Worm (Caenorhabditis elegans) whole organism, L3 larva: ENCODE measurements around the gene W09G12.9.

Experiments
- R02D3.7 ChIP-seq: fragments of 150-350 bp; optimal IDR thresholded peaks from 2 replicates; lab custom pipeline; 2014; ENCODE audit warnings: missing biosample characterization, missing genetic modification characterization
- ZK546.5 ChIP-seq: sonication (generic microtip); optimal IDR thresholded peaks from 2 replicates; lab custom pipeline; 2017; ENCODE audit warnings: missing biosample characterization, missing genetic modification characterization
- aly-2 ChIP-seq: fragments of 150-350 bp; optimal IDR thresholded peaks from 2 replicates; lab custom pipeline; 2014; ENCODE audit warnings: missing biosample characterization, missing genetic modification characterization
- ama-1 ChIP-seq: fragments of 150-350 bp; optimal IDR thresholded peaks from 2 replicates; lab custom pipeline; 2018
- ceh-82 ChIP-seq: fragments of 150-350 bp; optimal IDR thresholded peaks from 2 replicates; lab custom pipeline; 2014; ENCODE audit warnings: missing biosample characterization, missing genetic modification characterization
- daf-12 ChIP-seq: fragments of 150-350 bp; optimal IDR thresholded peaks from 2 replicates; lab custom pipeline; 2014; ENCODE audit warnings: missing biosample characterization, missing genetic modification reagents, missing genetic modification characterization
- elt-1 ChIP-seq: fragments of 150-350 bp; optimal IDR thresholded peaks from 2 replicates; lab custom pipeline; 2014; ENCODE audit warnings: missing biosample characterization, missing genetic modification characterization
- elt-2 ChIP-seq: sonication (generic microtip); optimal IDR thresholded peaks from 2 replicates; lab custom pipeline; 2016; ENCODE audit warnings: missing genetic modification reagents, mild to moderate bottlenecking, missing genetic modification characterization, missing compliant biosample characterization
- elt-3 ChIP-seq, 3 experiments: fragments of 150-350 bp in 1 of 3; sonication (generic microtip) in 2 of 3; optimal IDR thresholded peaks; 2 replicates in 2 of 3; 4 replicates in 1 of 3; lab custom pipeline; 2014 to 2017; ENCODE audit warnings: missing biosample characterization in 3 of 3, missing genetic modification characterization in 3 of 3
- eor-1 ChIP-seq, 2 experiments: fragments of 150-350 bp; optimal IDR thresholded peaks; 2 replicates each; lab custom pipeline; 2014 to 2018; ENCODE audit warnings: missing biosample characterization in 2 of 2, missing genetic modification characterization in 2 of 2
- fkh-2 ChIP-seq: fragments of 150-350 bp; optimal IDR thresholded peaks from 2 replicates; lab custom pipeline; 2014; ENCODE audit warnings: missing biosample characterization, missing genetic modification reagents, missing genetic modification characterization
- fos-1 ChIP-seq: fragments of 150-350 bp; optimal IDR thresholded peaks from 2 replicates; lab custom pipeline; 2014; ENCODE audit warnings: missing biosample characterization, missing genetic modification characterization
- hmg-11 ChIP-seq: sonication (generic microtip); optimal IDR thresholded peaks from 2 replicates; lab custom pipeline; 2016; ENCODE audit warnings: missing genetic modification characterization, missing compliant biosample characterization
- jun-1 ChIP-seq: fragments of 150-350 bp; optimal IDR thresholded peaks from 2 replicates; lab custom pipeline; 2014; ENCODE audit warnings: missing biosample characterization, missing genetic modification reagents, missing genetic modification characterization
- lin-15B ChIP-seq: fragments of 150-350 bp; optimal IDR thresholded peaks from 2 replicates; lab custom pipeline; 2014; ENCODE audit warnings: missing biosample characterization, missing genetic modification characterization
- lsy-12 ChIP-seq: sonication (generic microtip); optimal IDR thresholded peaks from 2 replicates; lab custom pipeline; 2016; ENCODE audit warnings: mild to moderate bottlenecking, missing genetic modification characterization, missing compliant biosample characterization
- nfya-1 ChIP-seq: sonication (generic microtip); optimal IDR thresholded peaks from 2 replicates; lab custom pipeline; 2017; ENCODE audit warnings: missing genetic modification characterization, mild to moderate bottlenecking, missing compliant biosample characterization, antibody characterized with exemption, moderate library complexity; ENCODE audit not compliant: insufficient read depth
- nhr-11 ChIP-seq: fragments of 150-350 bp; optimal IDR thresholded peaks from 2 replicates; lab custom pipeline; 2014; ENCODE audit warnings: missing biosample characterization, missing genetic modification characterization
- nhr-12 ChIP-seq: fragments of 150-350 bp; optimal IDR thresholded peaks from 2 replicates; lab custom pipeline; 2014; ENCODE audit warnings: missing biosample characterization, missing genetic modification characterization
- nhr-23 ChIP-seq: fragments of 150-350 bp; optimal IDR thresholded peaks from 2 replicates; lab custom pipeline; 2014; ENCODE audit warnings: missing biosample characterization, missing genetic modification reagents, missing genetic modification characterization
- nhr-237 ChIP-seq: fragments of 150-350 bp; optimal IDR thresholded peaks from 2 replicates; lab custom pipeline; 2014; ENCODE audit warnings: missing biosample characterization, missing genetic modification characterization
- nhr-28 ChIP-seq: fragments of 150-350 bp; optimal IDR thresholded peaks from 2 replicates; lab custom pipeline; 2014; ENCODE audit warnings: missing biosample characterization, missing genetic modification characterization
- nhr-43 ChIP-seq: sonication (generic microtip); optimal IDR thresholded peaks from 2 replicates; lab custom pipeline; 2016; ENCODE audit warnings: mild to moderate bottlenecking, missing genetic modification characterization, missing compliant biosample characterization; ENCODE audit not compliant: poor library complexity, severe bottlenecking
- nhr-67 ChIP-seq: fragments of 150-350 bp; optimal IDR thresholded peaks from 2 replicates; lab custom pipeline; 2014; ENCODE audit warnings: missing biosample characterization, missing genetic modification characterization
- nhr-76 ChIP-seq: fragments of 150-350 bp; sonication (generic microtip); optimal IDR thresholded peaks from 5 replicates; lab custom pipeline; 2014; ENCODE audit warnings: missing biosample characterization, missing genetic modification characterization
- nhr-77 ChIP-seq: fragments of 150-350 bp; optimal IDR thresholded peaks from 2 replicates; lab custom pipeline; 2014; ENCODE audit warnings: missing biosample characterization, missing genetic modification characterization
- pha-4 ChIP-seq: fragments of 150-350 bp; optimal IDR thresholded peaks from 2 replicates; lab custom pipeline; 2014; ENCODE audit warnings: missing biosample characterization, missing genetic modification reagents, missing genetic modification characterization
- pqm-1 ChIP-seq: fragments of 150-350 bp; optimal IDR thresholded peaks from 2 replicates; lab custom pipeline; 2017; ENCODE audit warnings: missing biosample characterization, missing genetic modification characterization, inconsistent platforms
- sea-2 ChIP-seq: fragments of 150-350 bp; sonication (generic microtip); optimal IDR thresholded peaks from 4 replicates; lab custom pipeline; 2014; ENCODE audit warnings: missing biosample characterization, missing genetic modification reagents, missing genetic modification characterization
- skn-1 ChIP-seq: fragments of 150-350 bp; optimal IDR thresholded peaks from 2 replicates; lab custom pipeline; 2014; ENCODE audit warnings: missing biosample characterization, missing genetic modification characterization
- snpc-4 ChIP-seq: fragments of 150-350 bp; optimal IDR thresholded peaks from 2 replicates; lab custom pipeline; 2014; ENCODE audit warnings: missing biosample characterization, missing genetic modification characterization
- unc-39 ChIP-seq: sonication (generic microtip); optimal IDR thresholded peaks from 4 replicates; lab custom pipeline; 2017; ENCODE audit warnings: missing biosample characterization, missing genetic modification characterization
- zag-1 ChIP-seq: fragments of 150-350 bp; optimal IDR thresholded peaks from 2 replicates; lab custom pipeline; 2014; ENCODE audit warnings: missing biosample characterization, missing genetic modification characterization
- ztf-11 ChIP-seq: fragments of 150-350 bp; optimal IDR thresholded peaks from 2 replicates; lab custom pipeline; 2014; ENCODE audit warnings: missing biosample characterization, missing genetic modification characterization
- ztf-4 ChIP-seq: fragments of 150-350 bp; optimal IDR thresholded peaks from 2 replicates; lab custom pipeline; 2014; ENCODE audit warnings: missing biosample characterization, missing genetic modification characterization

Gene W09G12.9

DNA sequence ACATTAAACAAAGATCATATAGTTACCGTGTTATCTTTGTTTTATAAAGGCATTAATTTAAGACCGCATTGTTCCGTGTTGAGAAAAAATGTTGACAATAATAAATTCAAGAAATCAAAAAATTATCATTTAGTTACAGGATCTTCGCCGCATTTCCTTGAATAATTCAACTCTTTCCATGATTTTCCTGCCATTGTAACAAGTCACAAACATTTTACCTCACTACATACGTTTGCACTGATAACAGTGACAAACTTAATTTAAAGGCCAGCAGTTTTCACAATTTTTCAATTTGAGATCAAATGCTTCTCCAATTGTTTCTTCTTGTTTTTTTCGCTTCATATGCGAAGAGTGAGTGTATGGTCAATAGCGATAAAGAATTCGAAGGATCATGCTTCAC, 44.6 kb downstream of the W09G12.9 start, which contains the start of gene clec-169:
Gene clec-169, plus strand, starts transcription at position 301 of the 400 bp plus-strand sequence.
- TF ChIP-seq fos-1 (tag; lab: Kevin White, UChicago) (no peak), pqm-1 (peak; percentile 12)

DNA sequence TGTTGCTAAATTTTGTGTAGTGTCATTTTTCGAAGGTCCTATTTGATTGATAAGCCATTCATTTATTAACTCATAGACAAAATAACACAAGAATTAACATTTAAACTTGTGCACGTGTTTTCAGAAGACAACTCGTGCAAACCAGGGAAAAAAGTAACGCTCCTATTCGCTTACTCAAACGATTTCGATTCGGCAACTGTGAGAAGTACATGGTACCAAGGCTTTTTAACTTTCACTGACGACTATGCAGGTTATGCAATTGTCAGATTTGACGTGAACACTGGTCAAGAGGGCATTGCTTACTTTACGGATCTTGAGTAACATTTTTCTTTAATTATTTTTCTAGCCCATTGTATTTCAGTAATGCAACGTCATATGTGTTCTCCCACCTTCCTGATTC, 45.5 kb downstream of the W09G12.9 start:
- no peak for TF ChIP-seq pqm-1
- no peak for TF ChIP-seq ceh-82 (tag; lab: Kevin White, UChicago)
- TF ChIP-seq elt-1 (tag; lab: Kevin White, UChicago), result no peak
- no peak for TF ChIP-seq ztf-11
- no peak for TF ChIP-seq fkh-2
- TF ChIP-seq daf-12 (tag; lab: Kevin White, UChicago), result no peak
- TF ChIP-seq lsy-12 (tag; lab: Kevin White, UChicago), result no peak
- no peak for TF ChIP-seq sea-2 (GFP tag; lab: Kevin White, UChicago)
- no peak for TF ChIP-seq nfya-1
- TF ChIP-seq unc-39 (tag; lab: Kevin White, UChicago), result no peak
- no peak for TF ChIP-seq snpc-4 (tag; lab: Kevin White, UChicago)
- no peak for TF ChIP-seq nhr-76 (tag; lab: Kevin White, UChicago)
- no peak for TF ChIP-seq elt-3 (tag; optimal IDR thresholded peaks at IDR 0.05; lab: Kevin White, UChicago)

DNA sequence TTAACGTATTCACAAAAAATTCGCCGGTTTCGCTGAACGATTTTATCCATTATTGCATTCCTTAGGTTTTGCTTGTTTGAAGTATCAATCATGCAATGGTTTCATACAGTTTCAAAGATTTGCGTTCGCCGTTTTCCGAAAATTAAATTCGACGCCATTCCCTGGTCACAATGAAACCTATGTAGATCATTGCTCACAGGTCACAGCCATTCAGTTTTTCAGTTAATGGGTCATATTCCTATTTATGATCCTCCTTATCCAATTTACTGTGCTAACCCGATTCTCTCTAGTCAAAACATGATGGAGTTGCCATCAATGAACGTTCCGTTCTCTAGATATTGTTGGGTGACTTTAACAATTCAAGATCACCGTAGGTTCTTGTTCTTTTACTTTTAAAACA, 48.5 kb downstream of the W09G12.9 start, which contains the start of gene F38A1.13:
Gene F38A1.13, plus strand, starts transcription at position 301 of the 400 bp plus-strand sequence.
- TF ChIP-seq nhr-77 (no peak), nhr-43 (tag; lab: Kevin White, UChicago) (no peak), R02D3.7 (no peak), skn-1 (tag; lab: Kevin White, UChicago) (no peak), nhr-67 (tag; lab: Kevin White, UChicago) (no peak), nhr-12 (tag; lab: Kevin White, UChicago) (no peak), nfya-1 (no peak), pha-4 (tag; lab: Kevin White, UChicago) (no peak), nhr-11 (tag; lab: Kevin White, UChicago) (no peak), nhr-28 (tag; lab: Kevin White, UChicago) (no peak), pqm-1 (no peak), ceh-82 (tag; lab: Kevin White, UChicago) (no peak), elt-1 (tag; lab: Kevin White, UChicago) (no peak)

DNA sequence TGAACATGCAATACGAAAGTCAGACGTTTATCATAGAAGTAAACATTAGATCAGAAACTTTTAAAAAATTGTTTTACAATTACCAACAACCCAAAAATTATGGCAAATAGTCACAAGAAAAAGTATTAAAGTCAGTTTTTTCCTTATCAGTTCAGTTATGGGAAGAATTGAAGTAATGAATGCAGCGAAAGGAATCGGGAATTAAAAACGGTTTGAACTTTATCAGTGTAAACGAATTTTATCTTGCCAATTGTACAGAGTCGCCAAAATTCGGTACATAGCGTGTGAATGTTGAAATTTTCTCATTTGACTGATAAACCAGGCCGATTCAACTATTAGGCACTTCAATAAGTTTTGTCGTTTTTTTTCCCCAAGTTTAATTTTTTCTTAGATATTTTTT, 49.7 kb downstream of the W09G12.9 start:
- TF ChIP-seq pqm-1 (peak; percentile 78), jun-1 (tag; lab: Kevin White, UChicago) (peak; percentile 61), pha-4 (tag; lab: Kevin White, UChicago) (peak; percentile 24), ceh-82 (tag; lab: Kevin White, UChicago) (no peak), ZK546.5 (tag; lab: Kevin White, UChicago) (no peak), nfya-1 (no peak), fkh-2 (no peak), eor-1 (tag; optimal IDR thresholded peaks at IDR 0.05; lab: Kevin White, UChicago) (no peak), hmg-11 (no peak), nhr-237 (tag; lab: Kevin White, UChicago) (no peak), elt-2 (tag; lab: Kevin White, UChicago) (peak; percentile 97)

DNA sequence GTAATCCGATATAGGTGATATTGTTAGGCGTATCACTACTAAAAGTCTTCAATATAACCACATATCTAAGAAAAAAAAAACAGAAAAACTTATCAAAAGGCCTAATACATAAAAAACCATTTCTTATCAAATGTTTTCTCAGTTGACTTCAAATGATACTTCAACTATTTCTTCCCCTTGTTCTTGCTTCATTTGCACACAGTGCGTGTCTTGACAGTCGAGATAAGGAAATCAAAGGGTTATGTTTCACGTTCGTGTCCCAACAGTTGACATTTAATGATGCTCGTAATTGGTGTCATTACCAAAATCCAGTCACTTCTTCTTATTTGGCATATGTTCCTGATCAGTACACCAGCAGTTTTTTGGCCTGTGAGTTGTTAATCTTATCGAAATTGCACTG, 50.3 kb downstream of the W09G12.9 start, which contains the start of gene clec-170:
Gene clec-170, plus strand, starts transcription at position 143 of the 400 bp plus-strand sequence.
- TF ChIP-seq nhr-23 (tag; lab: Kevin White, UChicago), result no peak
- TF ChIP-seq ama-1 (lab: Kevin White, UChicago), result no peak
- no peak for TF ChIP-seq ztf-4 (tag; lab: Kevin White, UChicago)
- TF ChIP-seq elt-2 (tag; lab: Kevin White, UChicago), result peak; percentile 81
- no peak for TF ChIP-seq lin-15B (tag; lab: Kevin White, UChicago)
- no peak for TF ChIP-seq aly-2 (tag; lab: Kevin White, UChicago)
- no peak for TF ChIP-seq lsy-12 (tag; lab: Kevin White, UChicago)
- peak; percentile 12 for TF ChIP-seq pqm-1
- no peak for TF ChIP-seq fkh-2
- no peak for TF ChIP-seq nhr-67 (tag; lab: Kevin White, UChicago)
- no peak for TF ChIP-seq zag-1 (tag; lab: Kevin White, UChicago)
- TF ChIP-seq nhr-77, result no peak
- no peak for TF ChIP-seq elt-1 (tag; lab: Kevin White, UChicago)
